Worm (Caenorhabditis elegans): Measurements from ENCODE around the gene F20D6.12.

The F20D6.12 gene

ce11 chrV:8155743-8156142 lies 34.2 kb downstream of the F20D6.12 start:
- TF ChIP-seq bed-3 (GFP tag; optimal IDR thresholded peaks at IDR 0.05) (no peak), cnd-1 (tag; optimal IDR thresholded peaks at IDR 0.05) (no peak), nhr-12 (tag; optimal IDR thresholded peaks at IDR 0.05) (no peak), ceh-39 (tag; optimal IDR thresholded peaks at IDR 0.05) (no peak), sptf-1 (tag; optimal IDR thresholded peaks at IDR 0.05) (no peak), nhr-2 (tag; optimal IDR thresholded peaks at IDR 0.05) (no peak), unc-39 (tag; optimal IDR thresholded peaks at IDR 0.05) (no peak), lin-32 (GFP tag; optimal IDR thresholded peaks at IDR 0.05) (no peak), mls-2 (tag; optimal IDR thresholded peaks at IDR 0.05) (no peak), ztf-11 (tag; optimal IDR thresholded peaks at IDR 0.05) (no peak), hlh-1 (tag; optimal IDR thresholded peaks at IDR 0.05) (no peak), snpc-4 (tag; optimal IDR thresholded peaks at IDR 0.05) (no peak), mep-1 (tag; optimal IDR thresholded peaks at IDR 0.05) (no peak), tbx-8 (GFP tag; optimal IDR thresholded peaks at IDR 0.05) (no peak), elt-3 (tag; optimal IDR thresholded peaks at IDR 0.05) (no peak), elt-1 (tag; optimal IDR thresholded peaks at IDR 0.05; ENCODE audit: borderline replicate concordance, insufficient read depth) (no peak), unc-120 (tag; optimal IDR thresholded peaks at IDR 0.05; ENCODE audit: poor library complexity, severe bottlenecking) (no peak), ceh-43 (GFP tag; optimal IDR thresholded peaks at IDR 0.05) (no peak), blmp-1 (tag; optimal IDR thresholded peaks at IDR 0.05) (no peak)

- TF ChIP-seq nhr-2 (tag; optimal IDR thresholded peaks at IDR 0.05) (no peak), elt-3 (tag; optimal IDR thresholded peaks at IDR 0.05) (no peak), elt-1 (tag; optimal IDR thresholded peaks at IDR 0.05; ENCODE audit: borderline replicate concordance, insufficient read depth) (no peak), nhr-12 (tag; optimal IDR thresholded peaks at IDR 0.05) (no peak), unc-39 (tag; optimal IDR thresholded peaks at IDR 0.05) (no peak), sem-2 (GFP tag; optimal IDR thresholded peaks at IDR 0.05) (no peak), unc-120 (tag; optimal IDR thresholded peaks at IDR 0.05; ENCODE audit: poor library complexity, severe bottlenecking) (no peak), tbx-8 (GFP tag; optimal IDR thresholded peaks at IDR 0.05) (no peak), mep-1 (tag; optimal IDR thresholded peaks at IDR 0.05) (no peak), ham-2 (GFP tag; optimal IDR thresholded peaks at IDR 0.05) (no peak), bed-3 (GFP tag; optimal IDR thresholded peaks at IDR 0.05) (no peak), lin-13 (tag; optimal IDR thresholded peaks at IDR 0.05) (no peak), cnd-1 (tag; optimal IDR thresholded peaks at IDR 0.05) (no peak), ces-1 (GFP tag; optimal IDR thresholded peaks at IDR 0.05) (no peak), mls-2 (tag; optimal IDR thresholded peaks at IDR 0.05) (no peak), M03D4.4 (tag; optimal IDR thresholded peaks at IDR 0.05) (no peak), mab-5 (tag; optimal IDR thresholded peaks at IDR 0.05) (no peak)
Observed at ce11 chrV:8145329-8145728, 44.6 kb downstream of the F20D6.12 start, which contains the start of gene D1014.13. D1014.13 (plus strand) TSS chrV:8145629.

- no peak for TF ChIP-seq nhr-237 (tag; optimal IDR thresholded peaks at IDR 0.05)
- TF ChIP-seq elt-1 (tag; optimal IDR thresholded peaks at IDR 0.05; ENCODE audit: borderline replicate concordance, insufficient read depth), result no peak
- no peak for TF ChIP-seq elt-3 (tag; optimal IDR thresholded peaks at IDR 0.05)
- TF ChIP-seq blmp-1 (tag; optimal IDR thresholded peaks at IDR 0.05), result no peak
- TF ChIP-seq nhr-28 (tag; optimal IDR thresholded peaks at IDR 0.05), result no peak
- TF ChIP-seq flh-1 (GFP tag; optimal IDR thresholded peaks at IDR 0.05), result no peak
- no peak for TF ChIP-seq sem-2 (GFP tag; optimal IDR thresholded peaks at IDR 0.05)
- TF ChIP-seq ces-1 (GFP tag; optimal IDR thresholded peaks at IDR 0.05), result no peak
- TF ChIP-seq cnd-1 (tag; optimal IDR thresholded peaks at IDR 0.05), result no peak
- no peak for TF ChIP-seq mab-5 (tag; optimal IDR thresholded peaks at IDR 0.05)
- TF ChIP-seq tbx-8 (GFP tag; optimal IDR thresholded peaks at IDR 0.05), result no peak
- no peak for TF ChIP-seq unc-39 (tag; optimal IDR thresholded peaks at IDR 0.05)
- TF ChIP-seq unc-62 (GFP tag; optimal IDR thresholded peaks at IDR 0.05), result no peak
- no peak for TF ChIP-seq bed-3 (GFP tag; optimal IDR thresholded peaks at IDR 0.05)
- TF ChIP-seq nhr-12 (tag; optimal IDR thresholded peaks at IDR 0.05), result no peak
- TF ChIP-seq lin-13 (tag; optimal IDR thresholded peaks at IDR 0.05), result no peak
- no peak for TF ChIP-seq nhr-2 (tag; optimal IDR thresholded peaks at IDR 0.05)
- no peak for TF ChIP-seq ceh-83 (GFP tag; optimal IDR thresholded peaks at IDR 0.05)
Observed at ce11 chrV:8144515-8144914, 45.4 kb downstream of the F20D6.12 start.

- no peak for TF ChIP-seq nhr-2 (tag; optimal IDR thresholded peaks at IDR 0.05)
- no peak for TF ChIP-seq nhr-76 (tag; optimal IDR thresholded peaks at IDR 0.05)
- no peak for TF ChIP-seq ceh-39 (tag; optimal IDR thresholded peaks at IDR 0.05)
- TF ChIP-seq ceh-43 (GFP tag; optimal IDR thresholded peaks at IDR 0.05), result no peak
- no peak for TF ChIP-seq mep-1 (tag; optimal IDR thresholded peaks at IDR 0.05)
- no peak for TF ChIP-seq bed-3 (GFP tag; optimal IDR thresholded peaks at IDR 0.05)
- no peak for TF ChIP-seq unc-39 (tag; optimal IDR thresholded peaks at IDR 0.05)
- no peak for TF ChIP-seq hlh-1 (tag; optimal IDR thresholded peaks at IDR 0.05)
- TF ChIP-seq lsy-2 (tag; optimal IDR thresholded peaks at IDR 0.05), result no peak
- no peak for TF ChIP-seq elt-3 (tag; optimal IDR thresholded peaks at IDR 0.05)
- no peak for TF ChIP-seq mab-5 (tag; optimal IDR thresholded peaks at IDR 0.05)
- TF ChIP-seq sptf-1 (tag; optimal IDR thresholded peaks at IDR 0.05), result no peak
Observed at ce11 chrV:8143605-8144004, 46.3 kb downstream of the F20D6.12 start, which contains the start of gene D1014.2. D1014.2 (plus strand) TSS chrV:8143905.

All from whole organism, mixed stage, embryonic.